Worm (Caenorhabditis elegans) whole organism, L3 larva: ENCODE results near the gene nhr-222.
A peak's percentile ranks its signal among the peaks of the same experiment; 100 is the strongest.
"Not testable (repeated sequence)": the region's sequence is repeated elsewhere in the genome, so short reads cannot be mapped to it uniquely, and the experiment has no call there.

Source experiments
- ZK546.5 ChIP-seq: sonication (generic microtip); optimal IDR thresholded peaks from 2 replicates; lab custom pipeline; 2017; ENCODE audit warnings: missing biosample characterization, missing genetic modification characterization
- aly-2 ChIP-seq: fragments of 150-350 bp; optimal IDR thresholded peaks from 2 replicates; lab custom pipeline; 2014; ENCODE audit warnings: missing biosample characterization, missing genetic modification characterization
- ama-1 ChIP-seq: fragments of 150-350 bp; optimal IDR thresholded peaks from 2 replicates; lab custom pipeline; 2018
- ceh-16 ChIP-seq: sonication (generic microtip); optimal IDR thresholded peaks from 2 replicates; lab custom pipeline; 2017; ENCODE audit warnings: missing biosample characterization, missing genetic modification characterization
- ceh-82 ChIP-seq: fragments of 150-350 bp; optimal IDR thresholded peaks from 2 replicates; lab custom pipeline; 2014; ENCODE audit warnings: missing biosample characterization, missing genetic modification characterization
- ceh-9 ChIP-seq: sonication (generic microtip); optimal IDR thresholded peaks from 2 replicates; lab custom pipeline; 2018; ENCODE audit warnings: missing biosample characterization, missing genetic modification characterization
- daf-12 ChIP-seq: fragments of 150-350 bp; optimal IDR thresholded peaks from 2 replicates; lab custom pipeline; 2014; ENCODE audit warnings: missing biosample characterization, missing genetic modification reagents, missing genetic modification characterization
- egl-27 ChIP-seq: sonication (generic microtip); optimal IDR thresholded peaks from 4 replicates; lab custom pipeline; 2017; ENCODE audit warnings: missing biosample characterization, missing genetic modification reagents, missing genetic modification characterization
- egl-5 ChIP-seq: fragments of 150-350 bp; optimal IDR thresholded peaks from 2 replicates; lab custom pipeline; 2017; ENCODE audit warnings: missing biosample characterization, missing genetic modification reagents, missing genetic modification characterization, inconsistent platforms
- elt-1 ChIP-seq: fragments of 150-350 bp; optimal IDR thresholded peaks from 2 replicates; lab custom pipeline; 2014; ENCODE audit warnings: missing biosample characterization, missing genetic modification characterization
- elt-2 ChIP-seq: sonication (generic microtip); optimal IDR thresholded peaks from 2 replicates; lab custom pipeline; 2016; ENCODE audit warnings: missing genetic modification reagents, mild to moderate bottlenecking, missing genetic modification characterization, missing compliant biosample characterization
- fos-1 ChIP-seq: fragments of 150-350 bp; optimal IDR thresholded peaks from 2 replicates; lab custom pipeline; 2014; ENCODE audit warnings: missing biosample characterization, missing genetic modification characterization
- hmg-11 ChIP-seq: sonication (generic microtip); optimal IDR thresholded peaks from 2 replicates; lab custom pipeline; 2016; ENCODE audit warnings: missing genetic modification characterization, missing compliant biosample characterization
- jun-1 ChIP-seq: fragments of 150-350 bp; optimal IDR thresholded peaks from 2 replicates; lab custom pipeline; 2014; ENCODE audit warnings: missing biosample characterization, missing genetic modification reagents, missing genetic modification characterization
- lin-15B ChIP-seq: fragments of 150-350 bp; optimal IDR thresholded peaks from 2 replicates; lab custom pipeline; 2014; ENCODE audit warnings: missing biosample characterization, missing genetic modification characterization
- lin-39 ChIP-seq: fragments of 150-350 bp; optimal IDR thresholded peaks from 2 replicates; lab custom pipeline; 2018; ENCODE audit warnings: missing biosample characterization, missing genetic modification reagents, missing genetic modification characterization
- lsy-12 ChIP-seq: sonication (generic microtip); optimal IDR thresholded peaks from 2 replicates; lab custom pipeline; 2016; ENCODE audit warnings: mild to moderate bottlenecking, missing genetic modification characterization, missing compliant biosample characterization
- mdl-1 ChIP-seq: fragments of 150-350 bp; optimal IDR thresholded peaks from 2 replicates; lab custom pipeline; 2014; ENCODE audit warnings: missing biosample characterization, missing genetic modification characterization
- mml-1 ChIP-seq: fragments of 150-350 bp; sonication (generic microtip); optimal IDR thresholded peaks from 3 replicates; lab custom pipeline; 2014; ENCODE audit warnings: missing biosample characterization, missing genetic modification characterization
- nhr-12 ChIP-seq: fragments of 150-350 bp; optimal IDR thresholded peaks from 2 replicates; lab custom pipeline; 2014; ENCODE audit warnings: missing biosample characterization, missing genetic modification characterization
- nhr-23 ChIP-seq: fragments of 150-350 bp; optimal IDR thresholded peaks from 2 replicates; lab custom pipeline; 2014; ENCODE audit warnings: missing biosample characterization, missing genetic modification reagents, missing genetic modification characterization
- nhr-237 ChIP-seq: fragments of 150-350 bp; optimal IDR thresholded peaks from 2 replicates; lab custom pipeline; 2014; ENCODE audit warnings: missing biosample characterization, missing genetic modification characterization
- nhr-76 ChIP-seq: fragments of 150-350 bp; sonication (generic microtip); optimal IDR thresholded peaks from 5 replicates; lab custom pipeline; 2014; ENCODE audit warnings: missing biosample characterization, missing genetic modification characterization
- pha-4 ChIP-seq: fragments of 150-350 bp; optimal IDR thresholded peaks from 2 replicates; lab custom pipeline; 2014; ENCODE audit warnings: missing biosample characterization, missing genetic modification reagents, missing genetic modification characterization
- pqm-1 ChIP-seq: fragments of 150-350 bp; optimal IDR thresholded peaks from 2 replicates; lab custom pipeline; 2017; ENCODE audit warnings: missing biosample characterization, missing genetic modification characterization, inconsistent platforms
- sea-2 ChIP-seq: fragments of 150-350 bp; sonication (generic microtip); optimal IDR thresholded peaks from 4 replicates; lab custom pipeline; 2014; ENCODE audit warnings: missing biosample characterization, missing genetic modification reagents, missing genetic modification characterization
- skn-1 ChIP-seq: fragments of 150-350 bp; optimal IDR thresholded peaks from 2 replicates; lab custom pipeline; 2014; ENCODE audit warnings: missing biosample characterization, missing genetic modification characterization

nhr-222 gene

DNA sequence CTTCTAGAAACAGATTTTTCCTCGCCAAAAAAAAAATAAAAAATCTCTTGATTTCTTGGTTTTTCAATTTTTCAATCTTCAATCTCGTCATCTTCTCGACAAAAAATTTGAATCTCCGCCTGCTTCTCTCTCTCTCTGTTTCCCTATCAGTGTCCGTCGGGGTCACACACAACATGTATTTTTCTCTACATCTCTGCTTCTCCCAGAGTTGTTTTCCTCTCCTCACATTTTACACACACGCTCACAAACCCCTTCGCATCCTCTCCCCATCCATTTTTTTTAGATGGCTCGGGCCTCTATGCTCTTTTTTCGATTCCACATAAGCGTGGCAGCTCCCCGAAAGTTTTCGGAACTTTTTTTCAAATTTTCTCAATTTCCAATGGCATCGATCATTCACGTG lies 36.6 kb upstream of the nhr-222 start (continued):
- TF ChIP-seq nhr-76 (tag; lab: Kevin White, UChicago) (no peak), daf-12 (no peak), lsy-12 (tag; lab: Kevin White, UChicago) (no peak), hmg-11 (tag; lab: Kevin White, UChicago) (peak; percentile 74), lin-39 (tag; lab: Kevin White, UChicago) (peak; percentile 36), ceh-82 (tag; lab: Kevin White, UChicago) (no peak), sea-2 (GFP tag; lab: Kevin White, UChicago) (no peak), elt-1 (tag; lab: Kevin White, UChicago) (no peak)
- TF ChIP-seq, all 47 proteins: peak for 11

DNA sequence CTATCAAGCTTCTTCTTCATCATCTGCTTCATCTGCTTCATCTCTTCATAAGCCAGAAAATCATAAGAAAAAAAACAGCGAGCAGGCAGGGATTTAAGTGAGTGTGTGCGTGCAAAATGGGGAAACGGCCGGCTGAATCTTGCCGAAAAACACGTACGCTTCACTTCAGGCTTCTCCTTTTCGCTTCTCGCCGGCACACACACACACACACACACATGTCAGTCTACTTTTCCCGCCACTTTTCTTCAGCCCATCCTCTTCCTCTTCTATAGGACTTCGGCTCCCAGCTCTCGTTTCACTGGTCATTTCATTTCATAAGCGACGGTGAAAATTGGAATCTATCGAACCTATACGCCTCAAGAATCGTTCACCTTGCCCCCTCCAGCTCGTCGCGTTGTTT lies 36.0 kb upstream of the nhr-222 start:
- TF ChIP-seq nhr-12 (tag; lab: Kevin White, UChicago) (no peak), nhr-237 (tag; lab: Kevin White, UChicago) (no peak), skn-1 (no peak), nhr-76 (tag; lab: Kevin White, UChicago) (no peak), ceh-82 (tag; lab: Kevin White, UChicago) (no peak), mdl-1 (tag; lab: Kevin White, UChicago) (no peak)

ce11 chrV:3578813-3579212 lies 35.6 kb upstream of the nhr-222 start, which contains the start of gene pygl-1:
TSS of gene pygl-1 (plus strand) at chrV:3579023.
- TF ChIP-seq mml-1 (tag; lab: Kevin White, UChicago) (no peak), jun-1 (tag; lab: Kevin White, UChicago) (no peak), elt-2 (tag; lab: Kevin White, UChicago) (no peak), pha-4 (tag; lab: Kevin White, UChicago) (no peak), aly-2 (tag; lab: Kevin White, UChicago) (no peak)

- TF ChIP-seq nhr-23 (tag; lab: Kevin White, UChicago) (no peak), pqm-1 (tag; lab: Kevin White, UChicago) (no peak), ama-1 (lab: Kevin White, UChicago) (no peak), jun-1 (tag; lab: Kevin White, UChicago) (no peak), ceh-9 (tag; lab: Kevin White, UChicago) (no peak), egl-27 (tag; lab: Kevin White, UChicago) (no peak), hmg-11 (tag; lab: Kevin White, UChicago) (no peak), ceh-16 (tag; lab: Kevin White, UChicago) (no peak), ZK546.5 (tag; lab: Kevin White, UChicago) (no peak)
- TF ChIP-seq, all 47 proteins: peak for 0
Observed at ce11 chrV:3575759-3576158, 32.5 kb upstream of the nhr-222 start, which contains the start of gene grl-27. TSS of gene grl-27 (minus strand) at chrV:3575859.

DNA sequence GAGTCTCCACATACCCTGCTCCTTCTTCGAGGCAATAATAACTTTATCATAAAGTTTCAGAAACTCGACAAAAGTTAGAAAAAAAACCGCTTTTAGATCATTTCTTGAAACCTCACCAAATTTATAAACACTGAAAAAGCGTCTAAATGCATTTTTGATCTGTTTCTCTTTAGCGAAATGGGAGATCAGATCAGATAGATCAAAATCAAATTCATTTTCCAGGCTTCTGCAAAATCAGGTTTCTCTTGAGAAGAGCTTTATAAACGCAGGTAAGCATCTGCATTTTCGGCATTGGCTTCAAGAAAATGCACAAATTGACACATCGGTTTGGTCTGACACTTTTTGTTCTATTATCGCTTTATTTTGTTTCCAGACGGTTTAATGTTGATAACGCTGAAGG lies 29.2 kb upstream of the nhr-222 start, which contains the start of gene F40C5.1:
F40C5.1 (plus strand) TSS at position 301 of the 400 bp plus-strand sequence.
- not testable (repeated sequence) for TF ChIP-seq lin-15B, ceh-82, pqm-1 (tag; lab: Kevin White, UChicago)

ce11 chrV:3570695-3571094 lies 27.5 kb upstream of the nhr-222 start, which contains the start of gene F40C5.2:
TSS of gene F40C5.2 (plus strand) at chrV:3570995.
- TF ChIP-seq egl-5, nhr-237, fos-1 (tag; lab: Kevin White, UChicago): not testable (repeated sequence)

DNA sequence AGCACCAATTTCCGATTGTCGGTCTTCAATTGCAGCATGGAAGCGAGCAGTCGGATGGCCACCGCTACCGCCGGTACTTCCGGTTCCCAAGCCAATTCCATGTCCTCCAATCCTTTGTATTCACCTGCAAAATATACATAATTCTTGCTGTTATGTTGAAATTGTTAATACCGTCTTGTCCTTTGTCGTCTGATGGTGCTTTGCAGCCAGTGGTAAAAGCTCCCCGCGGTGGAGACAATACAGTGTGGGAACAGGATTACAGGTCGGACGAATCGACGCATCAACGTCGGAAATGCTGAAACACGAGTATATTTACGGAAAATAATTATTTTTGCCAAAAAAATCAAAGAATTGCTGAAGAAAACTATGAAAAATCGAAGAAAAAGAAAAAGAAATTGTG lies 21.1 kb upstream of the nhr-222 start, which contains the start of gene T24A6.17:
T24A6.17 (minus strand) TSS at position 101 of the 400 bp plus-strand sequence.
- TF ChIP-seq ceh-16 (tag; lab: Kevin White, UChicago); egl-27 (tag; lab: Kevin White, UChicago); daf-12: not testable (repeated sequence)
- TF ChIP-seq, all 47 proteins: peak for 0; not testable (repeated sequence) for 47
